Fruit fly (Drosophila melanogaster): ENCODE results near the gene santa-maria.

The santa-maria gene

DNA sequence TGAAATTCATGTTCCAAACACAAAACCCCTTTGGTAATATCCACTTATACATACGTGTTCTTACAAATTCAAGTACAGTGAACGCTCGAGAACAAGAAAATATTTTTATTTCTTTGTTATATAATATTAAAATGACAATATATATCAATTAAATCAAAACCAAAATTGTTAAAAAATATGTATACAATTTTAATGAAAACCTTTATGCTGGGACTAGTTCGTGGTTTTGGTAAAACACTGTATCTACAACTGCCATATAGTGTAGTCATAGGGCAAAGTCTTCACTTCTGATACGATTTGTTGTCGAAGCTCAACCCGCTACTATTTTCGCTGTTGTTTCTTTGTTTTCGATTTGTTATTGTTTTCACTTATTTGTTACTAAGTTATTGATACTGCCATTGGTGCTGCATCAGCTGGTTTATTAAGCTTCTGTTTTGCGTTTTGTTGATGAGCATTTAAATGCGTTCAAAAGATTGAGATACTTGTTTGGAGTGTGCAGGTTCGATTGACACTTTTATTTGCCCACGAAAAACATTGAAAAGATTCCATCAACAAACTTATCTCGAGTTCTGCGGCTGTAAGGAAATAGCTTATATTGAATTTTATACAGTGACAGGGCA, 16.2 kb downstream of the santa-maria start (continued):
- TF ChIP-seq CG8924 (tag; optimal IDR thresholded peaks at IDR 0.05), result peak; percentile 61
- TF ChIP-seq CG6272 (GFP tag; IDR thresholded peaks at IDR 0.05), result no peak
- TF ChIP-seq zf30C (GFP tag; optimal IDR thresholded peaks at IDR 0.05), result no peak
- TF ChIP-seq abd-A (tag; optimal IDR thresholded peaks at IDR 0.05), result no peak
- peak; percentile 18; the same call in 1 of the 3 replicates for TF ChIP-seq B-H1 (GFP tag; IDR thresholded peaks at IDR 0.05)
- TF ChIP-seq CG5180 (GFP tag; optimal IDR thresholded peaks at IDR 0.05), result no peak
- peak; percentile 29; the same call in 1 of the 2 replicates for TF ChIP-seq CG9215 (GFP tag; IDR thresholded peaks at IDR 0.05)
- peak; percentile 11 for TF ChIP-seq Hand (GFP tag; optimal IDR thresholded peaks at IDR 0.05)
- TF ChIP-seq dimm (GFP tag; IDR thresholded peaks at IDR 0.05), result no peak
- peak in 1 of 2 experiments; percentile 28 for TF ChIP-seq Hr51 (GFP tag; optimal IDR thresholded peaks at IDR 0.05)
- no peak for TF ChIP-seq Ets97D (GFP tag; optimal IDR thresholded peaks at IDR 0.05)
- TF ChIP-seq CG10267 (tag; optimal IDR thresholded peaks at IDR 0.05), result peak; percentile 8
- TF ChIP-seq CG1647 (GFP tag; optimal IDR thresholded peaks at IDR 0.05), result no peak
- TF ChIP-seq btn (GFP tag; optimal IDR thresholded peaks at IDR 0.05), result no peak
- TF ChIP-seq CG9876 (GFP tag; optimal IDR thresholded peaks at IDR 0.05), result no peak
- TF ChIP-seq pnt (GFP tag; optimal IDR thresholded peaks at IDR 0.05), result no peak
- no peak for TF ChIP-seq CG8359 (GFP tag; optimal IDR thresholded peaks at IDR 0.05; ENCODE audit: borderline replicate concordance)
- TF ChIP-seq br (optimal IDR thresholded peaks at IDR 0.05), result no peak
- TF ChIP-seq CG17912 (GFP tag; optimal IDR thresholded peaks at IDR 0.05), result no peak
- peak; percentile 82 for TF ChIP-seq CG9932 (GFP tag; IDR thresholded peaks at IDR 0.05)
- TF ChIP-seq CG6765 (GFP tag; optimal IDR thresholded peaks at IDR 0.05), result peak; percentile 2
- no peak for TF ChIP-seq CG1529 (GFP tag; optimal IDR thresholded peaks at IDR 0.05)
- peak; percentile 50 for TF ChIP-seq Ada2b (GFP tag; IDR thresholded peaks at IDR 0.05)
- TF ChIP-seq CG12299 (tag; optimal IDR thresholded peaks at IDR 0.05), result peak; percentile 28
- TF ChIP-seq pb (GFP tag; optimal IDR thresholded peaks at IDR 0.05), result no peak
- TF ChIP-seq Sry-δ (GFP tag; optimal IDR thresholded peaks at IDR 0.05), result no peak
- TF ChIP-seq trem (tag; optimal IDR thresholded peaks at IDR 0.05), result no peak
- peak; percentile 55; the same call in 1 of the 2 replicates for TF ChIP-seq CG7372 (GFP tag; IDR thresholded peaks at IDR 0.05)
- TF ChIP-seq NK7.1 (GFP tag; optimal IDR thresholded peaks at IDR 0.05), result no peak
- TF ChIP-seq Mes4 (GFP tag; optimal IDR thresholded peaks at IDR 0.05), result no peak
- TF ChIP-seq CG15696 (tag; optimal IDR thresholded peaks at IDR 0.05), result no peak
- TF ChIP-seq CG13424 (tag; optimal IDR thresholded peaks at IDR 0.05), result peak; percentile 43
- TF ChIP-seq CG10654 (GFP tag; optimal IDR thresholded peaks at IDR 0.05), result no peak
- TF ChIP-seq ken (GFP tag; IDR thresholded peaks at IDR 0.05), result peak; percentile 5; the same call in 1 of the 3 replicates
- TF ChIP-seq Dfd (GFP tag; optimal IDR thresholded peaks at IDR 0.05), result no peak
- TF ChIP-seq Med (GFP tag), result no peak
- no peak for TF ChIP-seq CG33213 (GFP tag; optimal IDR thresholded peaks at IDR 0.05)
- no peak for TF ChIP-seq CG17612 (GFP tag; IDR thresholded peaks at IDR 0.05)
- TF ChIP-seq Doc3 (GFP tag; IDR thresholded peaks at IDR 0.05; ENCODE audit: partially characterized antibody), result no peak
- no peak for TF ChIP-seq CG8478 (optimal IDR thresholded peaks at IDR 0.05)
- no peak for TF ChIP-seq CG4820 (GFP tag; optimal IDR thresholded peaks at IDR 0.05)
- TF ChIP-seq fd64A (GFP tag; optimal IDR thresholded peaks at IDR 0.05), result no peak
- TF ChIP-seq CG30431 (GFP tag; optimal IDR thresholded peaks at IDR 0.05), result no peak
- no peak for TF ChIP-seq CG4617 (GFP tag; optimal IDR thresholded peaks at IDR 0.05; ENCODE audit: borderline replicate concordance)
- TF ChIP-seq vvl (GFP tag; IDR thresholded peaks at IDR 0.05), result peak; percentile 78
- TF ChIP-seq tin (GFP tag; optimal IDR thresholded peaks at IDR 0.05), result peak; percentile 22
- TF ChIP-seq CrebB (tag; optimal IDR thresholded peaks at IDR 0.05), result peak; percentile 29
- no peak for TF ChIP-seq CG14710 (tag; optimal IDR thresholded peaks at IDR 0.05)
- TF ChIP-seq Bteb2 (GFP tag; optimal IDR thresholded peaks at IDR 0.05), result no peak
- no peak for TF ChIP-seq tna (GFP tag; IDR thresholded peaks at IDR 0.05; ENCODE audit: partially characterized antibody)
- no peak for TF ChIP-seq CG17186 (GFP tag; optimal IDR thresholded peaks at IDR 0.05)
